Worm (Caenorhabditis elegans): ENCODE measurements around the gene col-135.
"Not testable (repeated sequence)": the region's sequence is repeated elsewhere in the genome, so short reads cannot be mapped to it uniquely, and the experiment has no call there.

col-135 gene

ce11 chrIV:15165602-15166001 lies 34.0 kb upstream of the col-135 start:
- TF ChIP-seq unc-30 (tag; optimal IDR thresholded peaks at IDR 0.05): no peak
- no peak for TF ChIP-seq tbx-2 (tag; optimal IDR thresholded peaks at IDR 0.05)
- no peak for TF ChIP-seq fkh-8 (tag; optimal IDR thresholded peaks at IDR 0.05)
- TF ChIP-seq sox-4 (tag; optimal IDR thresholded peaks at IDR 0.05): no peak
- no peak for TF ChIP-seq ets-5 (GFP tag; IDR thresholded peaks at IDR 0.05)
- no peak for TF ChIP-seq skn-1 (tag; optimal IDR thresholded peaks at IDR 0.05)
- TF ChIP-seq nhr-76 (tag; optimal IDR thresholded peaks at IDR 0.05): no peak
- TF ChIP-seq alr-1 (tag; optimal IDR thresholded peaks at IDR 0.05; ENCODE audit: borderline replicate concordance): no peak
- no peak for TF ChIP-seq tlp-1 (tag; optimal IDR thresholded peaks at IDR 0.05)
- no peak for TF ChIP-seq nhr-84 (tag; optimal IDR thresholded peaks at IDR 0.05)
- TF ChIP-seq zag-1 (tag; optimal IDR thresholded peaks at IDR 0.05): no peak
- TF ChIP-seq hpl-2 (GFP tag; optimal IDR thresholded peaks at IDR 0.05): no peak
- TF ChIP-seq nhr-12 (tag; optimal IDR thresholded peaks at IDR 0.05): no peak

- TF ChIP-seq alr-1 (tag; optimal IDR thresholded peaks at IDR 0.05; ENCODE audit: borderline replicate concordance) (no peak), lin-13 (GFP tag; optimal IDR thresholded peaks at IDR 0.05) (no peak), isw-1 (GFP tag; IDR thresholded peaks at IDR 0.05) (no peak), tbx-2 (tag; optimal IDR thresholded peaks at IDR 0.05) (no peak), pax-3 (tag; optimal IDR thresholded peaks at IDR 0.05) (no peak), dsc-1 (tag; optimal IDR thresholded peaks at IDR 0.05) (no peak), hlh-4 (tag; optimal IDR thresholded peaks at IDR 0.05) (no peak), C04F5.9 (tag; optimal IDR thresholded peaks at IDR 0.05) (no peak), unc-98 (GFP tag; IDR thresholded peaks at IDR 0.05) (no peak), aha-1 (tag; optimal IDR thresholded peaks at IDR 0.05) (no peak), unc-86 (tag; optimal IDR thresholded peaks at IDR 0.05) (no peak), nhr-76 (tag; optimal IDR thresholded peaks at IDR 0.05) (no peak), lir-3 (tag; optimal IDR thresholded peaks at IDR 0.05; ENCODE audit: poor library complexity) (no peak), rnt-1 (tag; optimal IDR thresholded peaks at IDR 0.05) (no peak), nhr-12 (tag; optimal IDR thresholded peaks at IDR 0.05) (no peak), nhr-19 (GFP tag; conservative IDR thresholded peaks at IDR 0.05) (no peak), sox-4 (tag; optimal IDR thresholded peaks at IDR 0.05) (no peak)
These were observed 15.5 kb upstream of the col-135 start, which contains the start of gene str-78 for ce11 chrIV:15147104-15147503. TSS of gene str-78 (minus strand) at chrIV:15147204.

ce11 chrIV:15140832-15141231 lies 9.2 kb upstream of the col-135 start, which contains the start of gene srg-51:
TSS of gene srg-51 (minus strand) at chrIV:15140932.
- TF ChIP-seq efl-1 (optimal IDR thresholded peaks at IDR 0.05): no peak
- TF ChIP-seq efl-1 (GFP tag; optimal IDR thresholded peaks at IDR 0.05 in 1 of 2): no peak
- no peak for TF ChIP-seq nhr-20 (tag; optimal IDR thresholded peaks at IDR 0.05)
- TF ChIP-seq nhr-77 (tag; optimal IDR thresholded peaks at IDR 0.05): no peak
- TF ChIP-seq fos-1 (tag; optimal IDR thresholded peaks at IDR 0.05): no peak

ce11 chrIV:15133899-15134298 lies 2.3 kb upstream of the col-135 start, which contains the start of gene M199.8:
TSS of gene M199.8 (minus strand) at chrIV:15133999.
- TF ChIP-seq egl-13 (tag; optimal IDR thresholded peaks at IDR 0.05); alr-1 (tag; optimal IDR thresholded peaks at IDR 0.05; ENCODE audit: borderline replicate concordance); ets-5 (GFP tag; IDR thresholded peaks at IDR 0.05): not testable (repeated sequence)

- TF ChIP-seq C34B4.2 (tag; optimal IDR thresholded peaks at IDR 0.05) (no peak), nhr-19 (GFP tag; conservative IDR thresholded peaks at IDR 0.05) (no peak), unc-86 (tag; optimal IDR thresholded peaks at IDR 0.05) (no peak), pag-3 (tag; optimal IDR thresholded peaks at IDR 0.05; ENCODE audit: borderline replicate concordance, insufficient read depth) (no peak), mdl-1 (tag; optimal IDR thresholded peaks at IDR 0.05) (no peak), ama-1 (optimal IDR thresholded peaks at IDR 0.05) (no peak), zip-4 (GFP tag; optimal IDR thresholded peaks at IDR 0.05) (no peak), nhr-47 (tag; optimal IDR thresholded peaks at IDR 0.05) (no peak), fkh-10 (GFP tag; optimal IDR thresholded peaks at IDR 0.05) (no peak)
These were observed 3.9 kb downstream of the col-135 start, which contains the start of gene M199.9 for ce11 chrIV:15127731-15128130. TSS of gene M199.9 (minus strand) at chrIV:15127831.
